Fruit fly (Drosophila melanogaster): ENCODE data around the gene CG12661.

dm6 chrX:8905545-8906455 lies 17.7 kb downstream of the CG12661 start:
- TF ChIP-seq CG12605 (GFP tag; IDR thresholded peaks at IDR 0.05) (no peak), CG8159 (tag; optimal IDR thresholded peaks at IDR 0.05) (no peak), rn (GFP tag; IDR thresholded peaks at IDR 0.05) (no peak), gl (tag; optimal IDR thresholded peaks at IDR 0.05) (no peak), Ets98B (GFP tag; IDR thresholded peaks at IDR 0.05) (no peak), fd96Ca (GFP tag; IDR thresholded peaks at IDR 0.05) (no peak), CG8301 (tag; optimal IDR thresholded peaks at IDR 0.05) (no peak), CG13204 (GFP tag; optimal IDR thresholded peaks at IDR 0.05) (no peak), CG4496 (GFP tag; IDR thresholded peaks at IDR 0.05) (peak; percentile 66; the same call in 2 of the 3 replicates), EcR (GFP tag; optimal IDR thresholded peaks at IDR 0.05) (peak; percentile 90)
